Worm (Caenorhabditis elegans) whole organism, young adult: ENCODE results near the gene edg-1.

ENCODE experiments used
- Y53F4B.3 ChIP-seq: fragments of 200-800 bp; sonication (Bioruptor generic); IDR thresholded peaks from 2 replicates; pipeline ENCODE4 v1.3.6; 2022; ENCODE audit warnings: missing genetic modification reagents, missing genetic modification characterization, missing compliant biosample characterization
- unc-62 ChIP-seq: fragments of 150-350 bp; optimal IDR thresholded peaks from 2 replicates; lab custom pipeline; 2014; ENCODE audit warnings: missing biosample characterization, missing genetic modification reagents, missing genetic modification characterization

DNA sequence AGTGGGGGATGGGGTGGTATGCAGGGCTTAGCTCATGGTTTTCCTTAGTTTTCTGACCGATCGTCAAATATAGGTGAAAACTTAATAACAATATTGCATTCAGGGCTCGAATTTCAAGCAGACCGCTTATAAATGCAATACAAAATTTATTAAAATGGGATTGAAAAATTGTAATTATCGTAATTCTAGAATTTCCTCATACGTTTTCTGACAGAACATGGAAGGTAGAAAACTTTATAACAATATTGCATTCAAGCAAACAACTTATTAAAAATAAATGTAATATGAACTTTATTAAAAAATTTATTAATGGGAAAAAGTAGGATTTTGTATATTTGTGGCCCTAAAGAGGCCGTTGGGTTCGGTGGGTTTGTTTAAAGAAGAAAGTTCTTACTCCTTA, 3.1 kb downstream of the edg-1 start:
- no peak for TF ChIP-seq Y53F4B.3 (GFP tag; lab: Robert Waterston, UW)
- no peak for TF ChIP-seq unc-62
